Worm (Caenorhabditis elegans) whole organism, late embryonic: Measurements from ENCODE around the gene ceh-14.

Source experiments
- F13H6.1 ChIP-seq: sonication (generic microtip); optimal IDR thresholded peaks from 2 replicates; lab custom pipeline; 2016; ENCODE audit warnings: missing genetic modification characterization, missing compliant biosample characterization
- K02D7.2 ChIP-seq: sonication (generic microtip); optimal IDR thresholded peaks from 2 replicates; lab custom pipeline; 2017; ENCODE audit warnings: mild to moderate bottlenecking, missing genetic modification characterization, missing compliant biosample characterization
- ahr-1 ChIP-seq: sonication (generic microtip); optimal IDR thresholded peaks from 2 replicates; lab custom pipeline; 2016; ENCODE audit warnings: missing genetic modification characterization, missing compliant biosample characterization
- ceh-14 ChIP-seq: sonication (generic microtip); optimal IDR thresholded peaks from 2 replicates; lab custom pipeline; 2016; ENCODE audit warnings: missing genotype, missing genetic modification characterization, missing compliant biosample characterization
- ceh-18 ChIP-seq: sonication (generic microtip); optimal IDR thresholded peaks from 2 replicates; lab custom pipeline; 2016; ENCODE audit warnings: missing genetic modification characterization, missing compliant biosample characterization
- ceh-22 ChIP-seq: sonication (generic microtip); optimal IDR thresholded peaks from 2 replicates; lab custom pipeline; 2017; ENCODE audit warnings: missing biosample characterization, missing genetic modification characterization
- ceh-48 ChIP-seq: sonication (generic microtip); optimal IDR thresholded peaks from 2 replicates; lab custom pipeline; 2016; ENCODE audit warnings: missing genetic modification characterization, inconsistent platforms, missing compliant biosample characterization
- che-1 ChIP-seq: sonication (generic microtip); optimal IDR thresholded peaks from 2 replicates; lab custom pipeline; 2016; ENCODE audit warnings: mild to moderate bottlenecking, missing genetic modification characterization, missing compliant biosample characterization
- dmd-4 ChIP-seq: sonication (generic microtip); optimal IDR thresholded peaks from 2 replicates; lab custom pipeline; 2016; ENCODE audit warnings: borderline replicate concordance, missing genetic modification characterization, missing compliant biosample characterization
- dve-1 ChIP-seq: sonication (generic microtip); optimal IDR thresholded peaks from 2 replicates; lab custom pipeline; 2017; ENCODE audit warnings: antibody characterized with exemption, mild to moderate bottlenecking, missing genetic modification characterization, missing compliant biosample characterization
- elt-2 ChIP-seq: sonication (generic microtip); optimal IDR thresholded peaks from 2 replicates; lab custom pipeline; 2016; ENCODE audit warnings: missing genetic modification reagents, missing genetic modification characterization, missing compliant biosample characterization
- eyg-1 ChIP-seq: sonication (generic microtip); optimal IDR thresholded peaks from 2 replicates; lab custom pipeline; 2016; ENCODE audit warnings: missing genotype, missing genetic modification characterization, missing compliant biosample characterization
- fkh-6 ChIP-seq: sonication (generic microtip); optimal IDR thresholded peaks from 2 replicates; lab custom pipeline; 2016; ENCODE audit warnings: missing genetic modification characterization, missing compliant biosample characterization
- hlh-15 ChIP-seq: sonication (generic microtip); optimal IDR thresholded peaks from 2 replicates; lab custom pipeline; 2016; ENCODE audit warnings: missing genetic modification characterization, missing compliant biosample characterization
- hlh-30 ChIP-seq: sonication (generic microtip); optimal IDR thresholded peaks from 2 replicates; lab custom pipeline; 2017; ENCODE audit warnings: antibody characterized with exemption, missing genetic modification characterization, missing compliant biosample characterization; ENCODE audit not compliant: insufficient read depth
- hlh-8 ChIP-seq: sonication (generic microtip); optimal IDR thresholded peaks from 2 replicates; lab custom pipeline; 2016; ENCODE audit warnings: missing genotype, missing genetic modification characterization, missing compliant biosample characterization
- lin-11 ChIP-seq: fragments of 200-800 bp; sonication (Bioruptor generic); optimal IDR thresholded peaks from 2 replicates; lab custom pipeline; 2018; ENCODE audit warnings: mild to moderate bottlenecking, missing genetic modification characterization, missing compliant biosample characterization
- mec-3 ChIP-seq: sonication (generic microtip); optimal IDR thresholded peaks from 2 replicates; lab custom pipeline; 2016; ENCODE audit warnings: borderline replicate concordance, missing genetic modification characterization, missing compliant biosample characterization
- nfya-1 ChIP-seq: sonication (generic microtip); optimal IDR thresholded peaks from 2 replicates; lab custom pipeline; 2017; ENCODE audit warnings: missing genetic modification characterization, mild to moderate bottlenecking, missing compliant biosample characterization, antibody characterized with exemption, moderate library complexity
- nhr-11 ChIP-seq: fragments of 150-350 bp; optimal IDR thresholded peaks from 2 replicates; lab custom pipeline; 2014; ENCODE audit warnings: missing biosample characterization, missing genetic modification characterization
- nhr-232 ChIP-seq: sonication (generic microtip); optimal IDR thresholded peaks from 2 replicates; lab custom pipeline; 2016; ENCODE audit warnings: missing genetic modification characterization, missing compliant biosample characterization
- odd-2 ChIP-seq: sonication (generic microtip); optimal IDR thresholded peaks from 2 replicates; lab custom pipeline; 2017; ENCODE audit warnings: antibody characterized with exemption, mild to moderate bottlenecking, missing genetic modification characterization, missing compliant biosample characterization
- pat-9 ChIP-seq: fragments of 200-800 bp; sonication (Bioruptor generic); optimal IDR thresholded peaks from 2 replicates; lab custom pipeline; 2018; ENCODE audit warnings: mild to moderate bottlenecking, missing genetic modification characterization, moderate library complexity, missing compliant biosample characterization
- pha-2 ChIP-seq: sonication (generic microtip); optimal IDR thresholded peaks from 2 replicates; lab custom pipeline; 2017; ENCODE audit warnings: mild to moderate bottlenecking, missing genetic modification characterization, missing compliant biosample characterization
- pha-4 ChIP-seq: fragments of 150-350 bp; optimal IDR thresholded peaks from 2 replicates; lab custom pipeline; 2018; ENCODE audit warnings: missing biosample characterization, missing genetic modification reagents, missing genetic modification characterization
- rnt-1 ChIP-seq: sonication (generic microtip); optimal IDR thresholded peaks from 2 replicates; lab custom pipeline; 2016; ENCODE audit warnings: missing genetic modification characterization, missing compliant biosample characterization
- sdc-2 ChIP-seq: sonication (generic microtip); optimal IDR thresholded peaks from 2 replicates; lab custom pipeline; 2016; ENCODE audit warnings: missing genotype, missing genetic modification characterization, missing compliant biosample characterization
- sox-2 ChIP-seq: fragments of 200-800 bp; sonication (Bioruptor generic); IDR thresholded peaks from 2 replicates; pipeline ENCODE4 v1.3.6; 2022; ENCODE audit warnings: missing genetic modification reagents, missing genetic modification characterization, missing compliant biosample characterization
- tbx-2 ChIP-seq: sonication (generic microtip); optimal IDR thresholded peaks from 2 replicates; lab custom pipeline; 2016; ENCODE audit warnings: missing genetic modification characterization, missing compliant biosample characterization
- ttx-3 ChIP-seq: sonication (generic microtip); optimal IDR thresholded peaks from 2 replicates; lab custom pipeline; 2016; ENCODE audit warnings: missing genetic modification reagents, missing genetic modification characterization, missing compliant biosample characterization
- unc-55 ChIP-seq: sonication (generic microtip); optimal IDR thresholded peaks from 2 replicates; lab custom pipeline; 2017; ENCODE audit warnings: missing biosample characterization, missing genetic modification reagents, missing genetic modification characterization
- unc-86 ChIP-seq: sonication (generic microtip); optimal IDR thresholded peaks from 2 replicates; lab custom pipeline; 2016; ENCODE audit warnings: missing genetic modification characterization, missing compliant biosample characterization
- zip-5 ChIP-seq: sonication (generic microtip); optimal IDR thresholded peaks from 2 replicates; lab custom pipeline; 2016; ENCODE audit warnings: missing genetic modification characterization, missing compliant biosample characterization
- ztf-16 ChIP-seq: sonication (generic microtip); optimal IDR thresholded peaks from 2 replicates; lab custom pipeline; 2017; ENCODE audit warnings: missing genetic modification characterization, missing compliant biosample characterization

ceh-14 gene

DNA sequence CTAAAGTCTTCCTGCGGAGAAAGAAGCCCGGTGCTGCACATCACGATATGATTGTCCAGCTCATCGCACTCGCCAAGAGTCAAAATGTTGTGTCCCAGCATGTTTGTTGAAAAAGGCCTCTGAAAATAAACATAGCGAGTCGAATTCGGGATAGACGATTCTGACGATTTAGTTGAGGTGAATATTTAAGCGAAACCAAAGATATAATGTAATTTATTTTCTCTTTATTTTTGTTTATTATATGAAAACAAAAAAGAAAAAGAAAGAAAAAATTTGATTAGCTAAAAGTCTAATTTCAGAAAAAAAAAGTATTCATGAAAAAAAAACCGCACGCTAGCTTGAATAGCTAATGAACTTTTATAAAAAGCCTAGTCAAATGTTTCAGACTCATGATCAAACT, at the start of gene ceh-14:
ceh-14 (minus strand) TSS at position 101 of the 400 bp plus-strand sequence.
- TF ChIP-seq elt-2: no peak
- TF ChIP-seq ahr-1: no peak
- TF ChIP-seq K02D7.2 (tag; lab: Kevin White, UChicago): no peak
- no peak for TF ChIP-seq sdc-2 (tag; lab: Kevin White, UChicago)
- no peak for TF ChIP-seq sox-2 (GFP tag; lab: Robert Waterston, UW)
- no peak for TF ChIP-seq unc-86 (tag; lab: Kevin White, UChicago)
- TF ChIP-seq nhr-11: no peak
- no peak for TF ChIP-seq hlh-8
- TF ChIP-seq nfya-1 (tag; lab: Kevin White, UChicago): no peak
- no peak for TF ChIP-seq che-1
- no peak for TF ChIP-seq pha-2 (tag; lab: Kevin White, UChicago)
- no peak for TF ChIP-seq dve-1
- no peak for TF ChIP-seq ceh-14
- no peak for TF ChIP-seq pha-4 (tag; lab: Kevin White, UChicago)
- TF ChIP-seq unc-55: no peak
- no peak for TF ChIP-seq hlh-30 (tag; lab: Kevin White, UChicago)

DNA sequence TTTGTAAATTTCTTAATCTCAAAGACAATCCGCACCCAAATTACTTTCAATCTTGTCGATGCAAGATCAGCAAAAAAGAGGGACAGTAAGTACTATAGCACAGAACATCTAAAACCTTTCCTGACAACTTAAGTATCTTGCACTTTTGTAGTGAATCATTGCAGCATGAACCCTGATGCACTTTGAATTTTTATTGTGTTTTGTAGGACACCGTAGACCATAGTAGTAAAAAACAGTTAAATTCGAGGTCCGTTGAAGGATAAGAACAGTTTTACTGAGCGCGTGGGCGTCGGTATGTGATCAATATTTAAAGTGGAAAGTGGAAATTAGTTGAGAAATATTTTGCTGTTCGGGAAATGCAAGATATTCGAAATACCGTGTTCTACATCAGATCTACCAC, 49.7 kb upstream of the ceh-14 start:
- TF ChIP-seq hlh-30 (tag; lab: Kevin White, UChicago) (no peak), tbx-2 (no peak), che-1 (no peak), hlh-15 (tag; lab: Kevin White, UChicago) (no peak), dmd-4 (no peak), zip-5 (tag; lab: Kevin White, UChicago) (no peak), ceh-48 (tag; lab: Kevin White, UChicago) (no peak), fkh-6 (tag; lab: Kevin White, UChicago) (no peak), F13H6.1 (no peak), nfya-1 (tag; lab: Kevin White, UChicago) (no peak), odd-2 (tag; lab: Kevin White, UChicago) (no peak), eyg-1 (tag; lab: Kevin White, UChicago) (no peak), lin-11 (tag; lab: Kevin White, UChicago) (no peak), pat-9 (tag; lab: Kevin White, UChicago) (no peak), nhr-11 (no peak), sox-2 (GFP tag; lab: Robert Waterston, UW) (no peak), elt-2 (no peak), ceh-22 (no peak)

ce11 chrX:7578308-7578707, 45.8 kb upstream of the ceh-14 start:
- no peak for TF ChIP-seq fkh-6 (tag; lab: Kevin White, UChicago)
- peak; percentile 5 for TF ChIP-seq elt-2
- no peak for TF ChIP-seq hlh-8
- TF ChIP-seq ceh-22: no peak
- no peak for TF ChIP-seq rnt-1 (tag; lab: Kevin White, UChicago)

DNA sequence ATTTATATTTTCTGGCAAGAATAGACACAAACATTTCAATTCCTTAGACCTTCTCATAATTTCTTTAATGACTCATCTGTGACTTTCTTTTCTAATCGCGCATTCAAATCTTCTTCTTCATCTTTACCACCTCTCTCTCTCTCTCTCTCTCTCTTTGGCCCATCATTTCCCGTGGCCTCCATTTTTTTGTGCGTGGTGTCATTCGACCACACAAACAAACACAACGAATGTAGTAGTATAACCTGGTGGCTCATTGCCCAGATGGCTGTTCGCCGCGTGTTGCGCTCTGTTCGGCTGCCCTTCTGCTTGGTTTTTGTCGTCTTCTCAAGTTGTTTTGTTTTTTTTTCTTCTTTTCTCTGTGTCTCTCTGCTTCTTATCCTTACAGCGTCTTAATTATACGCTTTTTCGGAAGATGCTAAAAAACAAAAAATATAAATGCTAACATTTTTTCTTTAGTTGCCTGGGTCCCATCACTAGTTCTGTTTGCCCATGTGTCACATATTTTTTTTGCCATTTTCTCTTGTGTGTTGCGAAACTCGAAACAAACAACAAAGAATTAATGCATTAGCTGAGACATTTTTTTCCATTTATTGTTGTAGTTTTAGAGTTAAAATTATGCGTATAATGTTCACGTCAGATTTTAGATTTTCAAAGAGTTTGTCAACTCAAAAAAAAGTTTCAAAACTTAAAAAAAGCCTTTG, 45.1 kb upstream of the ceh-14 start:
- TF ChIP-seq nhr-232 (tag; lab: Kevin White, UChicago) (no peak), pha-2 (tag; lab: Kevin White, UChicago) (no peak), elt-2 (peak; percentile 11), zip-5 (tag; lab: Kevin White, UChicago) (no peak), ztf-16 (no peak), nfya-1 (tag; lab: Kevin White, UChicago) (peak; percentile 4), tbx-2 (peak; percentile 21)

ce11 chrX:7575939-7576338, 43.4 kb upstream of the ceh-14 start:
- TF ChIP-seq mec-3 (no peak), elt-2 (peak; percentile 77)

ce11 chrX:7573629-7574028, 41.1 kb upstream of the ceh-14 start:
- TF ChIP-seq rnt-1 (tag; lab: Kevin White, UChicago) (peak; percentile 66), unc-55 (peak; percentile 9), ttx-3 (tag; lab: Kevin White, UChicago) (no peak), ceh-18 (tag; lab: Kevin White, UChicago) (peak; percentile 71)
- TF ChIP-seq, all 69 proteins: peak for 3
